Fruit fly (Drosophila melanogaster): Measurements from ENCODE around the gene CG45263.

The CG45263 gene

DNA sequence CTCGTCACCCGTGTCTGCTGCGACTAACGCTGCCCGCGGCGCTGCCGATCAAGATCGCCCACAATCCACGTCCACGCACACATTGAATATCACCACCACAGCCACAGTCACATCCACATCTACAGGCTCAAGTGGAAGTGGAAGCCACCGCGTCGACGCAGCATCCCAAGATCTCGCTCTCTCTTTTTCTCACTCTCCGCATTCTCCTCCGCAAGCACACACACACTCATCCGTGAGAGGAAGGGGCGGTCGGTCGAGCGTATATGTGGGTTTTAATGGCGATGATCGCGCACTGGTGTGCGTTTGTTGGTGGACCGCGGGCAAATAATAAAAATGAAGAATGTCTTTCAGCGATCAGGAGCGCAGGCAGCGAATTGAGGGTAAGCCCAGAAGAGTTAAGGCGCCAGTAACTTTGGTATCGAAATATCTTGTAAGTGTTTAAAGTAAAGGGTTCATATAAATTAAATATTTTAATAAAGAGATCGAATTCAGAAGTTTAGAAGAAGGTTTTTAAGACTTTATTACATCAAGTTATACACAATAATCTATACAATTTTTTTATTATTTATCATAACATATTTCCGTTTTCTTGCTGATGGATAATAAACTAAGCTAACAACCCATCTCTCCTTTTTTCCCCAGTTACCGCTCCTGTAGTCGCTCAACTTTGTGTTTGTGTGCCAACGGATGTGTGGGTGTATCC, 143.5 kb downstream of the CG45263 start, which contains the start of gene Poxm (continued):
- TF ChIP-seq CG17829 (tag; optimal IDR thresholded peaks at IDR 0.05): peak; percentile 96
- peak; percentile 66 for TF ChIP-seq CG11696 (GFP tag; IDR thresholded peaks at IDR 0.05)
- peak; percentile 89 for TF ChIP-seq vvl (GFP tag; IDR thresholded peaks at IDR 0.05)
- peak; percentile 82 for TF ChIP-seq CG17385 (GFP tag; optimal IDR thresholded peaks at IDR 0.05)
- TF ChIP-seq Neu2 (GFP tag; optimal IDR thresholded peaks at IDR 0.05; ENCODE audit: borderline replicate concordance): no peak
- 0 out of 2 replicates have a peak, but pooled peaks have one; percentile 28 for TF ChIP-seq CG10321 (GFP tag; IDR thresholded peaks at IDR 0.05)
- peak; percentile 21; the same call in 1 of the 2 replicates for TF ChIP-seq Nf-YA (GFP tag; IDR thresholded peaks at IDR 0.05)
- peak; percentile 97 for TF ChIP-seq CG7839 (tag; optimal IDR thresholded peaks at IDR 0.05)
- TF ChIP-seq repo (GFP tag; optimal IDR thresholded peaks at IDR 0.05): no peak
- peak; percentile 92 for TF ChIP-seq CG1602 (GFP tag; optimal IDR thresholded peaks at IDR 0.05)
- peak; percentile 6 for TF ChIP-seq HmgD (GFP tag; optimal IDR thresholded peaks at IDR 0.05)
- TF ChIP-seq ara (GFP tag; IDR thresholded peaks at IDR 0.05): peak; percentile 84
- peak; percentile 77 for TF ChIP-seq CG12942 (GFP tag; optimal IDR thresholded peaks at IDR 0.05)
- no peak for TF ChIP-seq NC2α (GFP tag; optimal IDR thresholded peaks at IDR 0.05)
- peak; percentile 7; the same call in 1 of the 3 replicates for TF ChIP-seq z (GFP tag; IDR thresholded peaks at IDR 0.05)
- TF ChIP-seq sisA (GFP tag; IDR thresholded peaks at IDR 0.05): peak; percentile 93
- peak; percentile 65 for TF ChIP-seq NFAT (GFP tag; IDR thresholded peaks at IDR 0.05)
- TF ChIP-seq pb (GFP tag; optimal IDR thresholded peaks at IDR 0.05): no peak
- peak; percentile 95 for TF ChIP-seq CG14710 (tag; optimal IDR thresholded peaks at IDR 0.05)
- no peak for TF ChIP-seq hb (GFP tag; IDR thresholded peaks at IDR 0.05; ENCODE audit: partially characterized antibody)
- TF ChIP-seq caup (GFP tag; optimal IDR thresholded peaks at IDR 0.05; ENCODE audit: severe bottlenecking): peak; percentile 74
- TF ChIP-seq CG34224 (GFP tag; IDR thresholded peaks at IDR 0.05; ENCODE audit: partially characterized antibody): 0 out of 3 replicates have a peak, but pooled peaks have one; percentile 27
- TF ChIP-seq da (GFP tag; optimal IDR thresholded peaks at IDR 0.05): no peak
- TF ChIP-seq H15 (GFP tag; IDR thresholded peaks at IDR 0.05): peak; percentile 84
- no peak for TF ChIP-seq ato (GFP tag; IDR thresholded peaks at IDR 0.05; ENCODE audit: partially characterized antibody)
- no peak for TF ChIP-seq Doc3 (GFP tag; IDR thresholded peaks at IDR 0.05; ENCODE audit: partially characterized antibody)
- TF ChIP-seq CG2712 (tag; optimal IDR thresholded peaks at IDR 0.05): peak; percentile 96
- peak; percentile 87 for TF ChIP-seq sug (tag; optimal IDR thresholded peaks at IDR 0.05)
- TF ChIP-seq gro (GFP tag; optimal IDR thresholded peaks at IDR 0.05): no peak
- peak; percentile 73 for TF ChIP-seq CG18764 (GFP tag; optimal IDR thresholded peaks at IDR 0.05)
- peak; percentile 90 for TF ChIP-seq twi (tag; optimal IDR thresholded peaks at IDR 0.05)
- peak; percentile 85 for TF ChIP-seq CG10147 (GFP tag; optimal IDR thresholded peaks at IDR 0.05)
- TF ChIP-seq CG15601 (tag; optimal IDR thresholded peaks at IDR 0.05): peak; percentile 89
- no peak for TF ChIP-seq grn (GFP tag; optimal IDR thresholded peaks at IDR 0.05)
- no peak for TF ChIP-seq MESR4 (GFP tag; optimal IDR thresholded peaks at IDR 0.05)
- TF ChIP-seq ci (GFP tag; IDR thresholded peaks at IDR 0.05): 0 out of 3 replicates have a peak, but pooled peaks have one; percentile 28
- TF ChIP-seq CG31441 (GFP tag; IDR thresholded peaks at IDR 0.05): peak; percentile 95
- TF ChIP-seq CG6854 (GFP tag; optimal IDR thresholded peaks at IDR 0.05): peak; percentile 70
- 0 out of 3 replicates have a peak, but pooled peaks have one; percentile 49 for TF ChIP-seq mld (GFP tag; IDR thresholded peaks at IDR 0.05; ENCODE audit: partially characterized antibody)
- peak; percentile 32 for TF ChIP-seq Sry-β (GFP tag; optimal IDR thresholded peaks at IDR 0.05)
- no peak for TF ChIP-seq toy (GFP tag; IDR thresholded peaks at IDR 0.05)
- peak; percentile 78 for TF ChIP-seq oc (tag; optimal IDR thresholded peaks at IDR 0.05)
- TF ChIP-seq C15 (GFP tag; IDR thresholded peaks at IDR 0.05): no peak
- peak; percentile 40 for TF ChIP-seq CG4707 (GFP tag; optimal IDR thresholded peaks at IDR 0.05)
- peak; percentile 27 for TF ChIP-seq Atf3 (GFP tag; optimal IDR thresholded peaks at IDR 0.05)
- peak; percentile 80 for TF ChIP-seq pnt (GFP tag; optimal IDR thresholded peaks at IDR 0.05)
- TF ChIP-seq rib (GFP tag; IDR thresholded peaks at IDR 0.05): no peak
- TF ChIP-seq sna (GFP tag; IDR thresholded peaks at IDR 0.05; ENCODE audit: partially characterized antibody): no peak
- TF ChIP-seq CG14667 (GFP tag; IDR thresholded peaks at IDR 0.05): peak; percentile 90; the same call in 1 of the 2 replicates

Measured in whole organism, embryonic.